Worm (Caenorhabditis elegans): ENCODE data around the gene fbxb-53.
"Not testable (repeated sequence)": the region's sequence is repeated elsewhere in the genome, so short reads cannot be mapped to it uniquely, and the experiment has no call there.

- not testable (repeated sequence) for TF ChIP-seq flt-1, T22C8.4 (GFP tag; IDR thresholded peaks at IDR 0.05)
These were observed 18.6 kb downstream of the fbxb-53 start, which contains the start of gene F36H5.14 for ce11 chrII:1775234-1775633.
